Worm (Caenorhabditis elegans): ENCODE measurements around the gene grl-27.

Gene grl-27

DNA sequence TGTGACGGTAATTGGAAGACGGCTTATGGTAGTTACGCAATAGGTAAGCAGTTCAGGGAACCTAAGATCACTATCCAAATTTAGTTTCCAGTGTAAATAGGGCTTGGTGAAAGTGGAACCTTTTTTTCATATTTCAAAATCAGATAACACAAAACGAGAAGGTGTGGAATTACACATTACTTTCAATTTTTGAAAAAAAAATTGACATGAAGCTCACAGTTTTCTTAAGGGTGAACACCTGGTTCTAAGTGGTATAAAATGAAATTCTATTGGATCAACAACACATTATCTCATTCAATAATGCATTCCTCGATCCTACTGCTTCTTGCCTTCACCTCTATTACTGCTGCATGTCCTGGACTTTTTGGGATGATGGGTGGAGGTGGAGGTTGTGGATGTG lies 19.7 kb downstream of the grl-27 start, which contains the start of gene grl-30:
Gene grl-30, plus strand, starts transcription at position 301 of the 400 bp plus-strand sequence.
- no peak for TF ChIP-seq eor-1 (tag; optimal IDR thresholded peaks at IDR 0.05)
- TF ChIP-seq ZK546.5 (tag; optimal IDR thresholded peaks at IDR 0.05) = no peak
- no peak for TF ChIP-seq snpc-4 (tag; optimal IDR thresholded peaks at IDR 0.05)
- no peak for TF ChIP-seq fkh-10 (GFP tag; optimal IDR thresholded peaks at IDR 0.05)
- no peak for TF ChIP-seq mml-1 (tag; optimal IDR thresholded peaks at IDR 0.05)
- TF ChIP-seq lin-39 (tag; optimal IDR thresholded peaks at IDR 0.05) = no peak
- TF ChIP-seq ztf-11 (tag; optimal IDR thresholded peaks at IDR 0.05) = no peak
- TF ChIP-seq unc-39 (tag; optimal IDR thresholded peaks at IDR 0.05) = no peak
- TF ChIP-seq ceh-82 (tag; optimal IDR thresholded peaks at IDR 0.05) = no peak
- TF ChIP-seq mdl-1 (tag; optimal IDR thresholded peaks at IDR 0.05) = no peak
- TF ChIP-seq ceh-9 (tag; optimal IDR thresholded peaks at IDR 0.05) = no peak
- TF ChIP-seq hmg-11 (tag; optimal IDR thresholded peaks at IDR 0.05) = no peak
- TF ChIP-seq R02D3.7 (tag; optimal IDR thresholded peaks at IDR 0.05) = no peak
- no peak for TF ChIP-seq nhr-12 (tag; optimal IDR thresholded peaks at IDR 0.05)
- no peak for TF ChIP-seq fos-1 (tag; optimal IDR thresholded peaks at IDR 0.05)
- TF ChIP-seq fkh-2 (tag; optimal IDR thresholded peaks at IDR 0.05) = no peak
- no peak for TF ChIP-seq nhr-23 (tag; optimal IDR thresholded peaks at IDR 0.05)
- no peak for TF ChIP-seq nhr-25 (tag; optimal IDR thresholded peaks at IDR 0.05)
- TF ChIP-seq lin-15B (tag; optimal IDR thresholded peaks at IDR 0.05) = no peak
- TF ChIP-seq nhr-77 (tag; optimal IDR thresholded peaks at IDR 0.05) = no peak

DNA sequence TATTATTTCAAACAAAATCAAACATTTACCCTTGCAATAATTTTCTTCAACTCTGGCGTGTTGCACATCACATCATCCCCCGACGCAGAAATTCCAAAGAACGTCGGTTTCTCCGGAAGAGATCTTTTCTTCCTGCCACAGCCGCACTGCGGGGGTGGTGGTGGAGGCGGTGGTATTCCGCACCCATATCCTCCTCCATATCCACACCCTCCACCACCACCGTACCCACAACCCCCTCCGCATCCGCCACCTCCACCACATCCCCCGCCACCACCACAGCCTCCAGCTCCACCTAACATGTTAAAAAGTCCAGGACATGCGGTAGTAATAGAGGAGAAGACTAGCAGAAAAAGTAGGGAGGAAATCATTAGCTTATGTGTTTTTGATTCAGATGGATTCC lies 20.8 kb downstream of the grl-27 start, which contains the start of gene grl-29:
Gene grl-29, minus strand, starts transcription at position 368 of the 400 bp plus-strand sequence.
- TF ChIP-seq snpc-4 (tag; optimal IDR thresholded peaks at IDR 0.05) = no peak

DNA sequence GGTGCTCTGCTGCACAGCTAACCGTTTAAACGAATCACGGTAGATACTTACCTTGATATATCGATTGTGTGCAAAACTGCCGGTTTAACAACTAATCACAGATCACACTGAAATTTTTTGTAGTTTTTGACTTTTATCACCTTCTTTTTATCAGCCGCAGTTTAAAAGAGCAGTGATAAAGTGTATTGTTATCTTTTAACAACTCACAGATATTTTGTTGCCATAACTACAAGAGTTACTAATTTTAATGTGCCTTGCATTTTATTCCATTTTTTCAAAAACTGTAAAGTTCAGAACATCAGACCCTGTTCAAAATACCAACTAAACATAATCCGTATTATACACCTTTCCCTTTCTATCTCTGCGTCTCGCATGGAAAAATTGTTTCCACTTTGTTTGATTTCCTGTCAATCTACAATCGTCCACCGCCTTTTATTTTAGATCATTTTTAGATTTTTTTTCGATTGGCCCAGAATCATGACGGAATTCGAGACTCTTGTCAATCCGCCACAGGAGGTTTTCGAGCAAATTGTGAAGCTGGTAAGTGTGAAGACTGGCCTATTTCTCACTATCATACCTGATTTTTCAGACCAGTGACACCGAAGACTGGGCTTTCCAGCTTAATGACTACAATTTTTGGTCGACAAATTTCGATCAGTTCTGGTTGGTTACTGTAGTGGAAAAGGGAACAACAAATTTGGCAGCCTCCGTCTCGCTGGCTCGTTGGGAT lies 22.8 kb downstream of the grl-27 start, which contains the start of gene T24A6.20:
Gene T24A6.20, plus strand, starts transcription at position 395 of the 730 bp plus-strand sequence.
- TF ChIP-seq skn-1 (tag; optimal IDR thresholded peaks at IDR 0.05) = no peak
- no peak for TF ChIP-seq nhr-76 (tag; optimal IDR thresholded peaks at IDR 0.05)
- peak; percentile 17 for TF ChIP-seq pqm-1 (tag; optimal IDR thresholded peaks at IDR 0.05)
- peak; percentile 78 for TF ChIP-seq elt-2 (tag; optimal IDR thresholded peaks at IDR 0.05)
- no peak for TF ChIP-seq ceh-9 (tag; optimal IDR thresholded peaks at IDR 0.05)
- no peak for TF ChIP-seq lsy-12 (tag; optimal IDR thresholded peaks at IDR 0.05)
- no peak for TF ChIP-seq unc-62 (GFP tag; optimal IDR thresholded peaks at IDR 0.05)
- no peak for TF ChIP-seq nhr-67 (tag; optimal IDR thresholded peaks at IDR 0.05)
- TF ChIP-seq unc-39 (tag; optimal IDR thresholded peaks at IDR 0.05) = no peak
- TF ChIP-seq R02D3.7 (tag; optimal IDR thresholded peaks at IDR 0.05) = no peak
- TF ChIP-seq elt-1 (tag; optimal IDR thresholded peaks at IDR 0.05) = no peak
- no peak for TF ChIP-seq ztf-11 (tag; optimal IDR thresholded peaks at IDR 0.05)
- no peak for TF ChIP-seq sea-2 (GFP tag; optimal IDR thresholded peaks at IDR 0.05)
- no peak for TF ChIP-seq nhr-11 (tag; optimal IDR thresholded peaks at IDR 0.05)

DNA sequence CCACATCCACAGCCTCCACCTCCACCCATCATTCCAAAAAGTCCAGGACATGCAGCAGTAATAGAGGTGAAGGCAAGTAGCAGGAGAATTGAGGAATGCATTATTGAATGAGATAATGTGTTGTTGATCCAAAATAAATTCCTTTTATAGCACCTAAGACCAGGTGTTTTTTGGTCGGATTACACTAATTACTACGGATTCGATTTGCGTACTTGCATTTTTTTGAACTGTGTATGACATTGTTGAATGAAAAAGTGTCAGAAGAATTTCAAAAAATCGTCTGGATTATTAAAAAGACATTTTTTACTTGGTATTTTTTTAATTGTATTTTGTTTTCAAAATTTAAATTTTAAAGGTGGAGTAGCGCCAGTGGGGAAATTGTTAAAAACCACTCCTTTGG lies 23.9 kb downstream of the grl-27 start, which contains the start of gene grl-28:
Gene grl-28, minus strand, starts transcription at position 101 of the 400 bp plus-strand sequence.
- TF ChIP-seq skn-1 (tag; optimal IDR thresholded peaks at IDR 0.05) = no peak
- no peak for TF ChIP-seq nhr-67 (tag; optimal IDR thresholded peaks at IDR 0.05)
- no peak for TF ChIP-seq unc-39 (tag; optimal IDR thresholded peaks at IDR 0.05)
- TF ChIP-seq unc-62 (GFP tag; optimal IDR thresholded peaks at IDR 0.05) = no peak
- TF ChIP-seq nhr-237 (tag; optimal IDR thresholded peaks at IDR 0.05) = no peak
- no peak for TF ChIP-seq ZK546.5 (tag; optimal IDR thresholded peaks at IDR 0.05)
- TF ChIP-seq R02D3.7 (tag; optimal IDR thresholded peaks at IDR 0.05) = no peak
- no peak for TF ChIP-seq ztf-4 (tag; optimal IDR thresholded peaks at IDR 0.05)
- TF ChIP-seq egl-5 (tag; optimal IDR thresholded peaks at IDR 0.05) = no peak
- no peak for TF ChIP-seq nhr-25 (tag; optimal IDR thresholded peaks at IDR 0.05)
- TF ChIP-seq nhr-12 (tag; optimal IDR thresholded peaks at IDR 0.05) = no peak
- no peak for TF ChIP-seq pha-4 (tag; optimal IDR thresholded peaks at IDR 0.05)
- TF ChIP-seq hmg-11 (tag; optimal IDR thresholded peaks at IDR 0.05) = no peak
- TF ChIP-seq mml-1 (tag; optimal IDR thresholded peaks at IDR 0.05) = no peak
- TF ChIP-seq aly-2 (tag; optimal IDR thresholded peaks at IDR 0.05) = no peak
- TF ChIP-seq nhr-28 (tag; optimal IDR thresholded peaks at IDR 0.05) = no peak
- no peak for TF ChIP-seq nhr-23 (tag; optimal IDR thresholded peaks at IDR 0.05)
- no peak for TF ChIP-seq fkh-2 (tag; optimal IDR thresholded peaks at IDR 0.05)
- TF ChIP-seq jun-1 (tag; optimal IDR thresholded peaks at IDR 0.05) = no peak
- no peak for TF ChIP-seq snpc-4 (tag; optimal IDR thresholded peaks at IDR 0.05)
